Worm (Caenorhabditis elegans) whole organism, young adult: ENCODE measurements around the gene C28D4.4.

ENCODE experiments used
- C06A6.2 ChIP-seq: fragments of 200-800 bp; sonication (Bioruptor generic); conservative IDR thresholded peaks from 2 replicates; pipeline ENCODE4 v1.3.6; 2022; ENCODE audit warnings: missing genetic modification characterization, missing compliant biosample characterization
- C17E4.6 ChIP-seq: fragments of 200-800 bp; sonication (Bioruptor generic); IDR thresholded peaks from 2 replicates; pipeline ENCODE4 v1.3.6; 2022; ENCODE audit warnings: missing genetic modification reagents, missing genetic modification characterization, missing compliant biosample characterization
- D2030.7 ChIP-seq: fragments of 200-800 bp; sonication (Bioruptor generic); IDR thresholded peaks from 2 replicates; pipeline ENCODE4 v1.3.6; 2022; ENCODE audit warnings: missing genetic modification reagents, missing genetic modification characterization, missing compliant biosample characterization
- F23B12.7 ChIP-seq: sonication (generic microtip); optimal IDR thresholded peaks from 2 replicates; lab custom pipeline; 2017; ENCODE audit warnings: missing genetic modification characterization, mild to moderate bottlenecking, missing compliant biosample characterization, antibody characterized with exemption, moderate library complexity; ENCODE audit not compliant: insufficient read depth
- F33H1.4 ChIP-seq: fragments of 200-800 bp; sonication (Bioruptor generic); IDR thresholded peaks from 2 replicates; pipeline ENCODE4 v1.3.6; 2022; ENCODE audit warnings: missing genetic modification reagents, missing genetic modification characterization, missing compliant biosample characterization
- F37B4.10 ChIP-seq: fragments of 200-800 bp; sonication (Bioruptor generic); IDR thresholded peaks from 2 replicates; pipeline ENCODE4 v1.3.6; 2022; ENCODE audit warnings: missing genetic modification characterization, missing compliant biosample characterization
- F39B2.1 ChIP-seq: fragments of 200-800 bp; sonication (Bioruptor generic); IDR thresholded peaks from 2 replicates; pipeline ENCODE4 v1.3.6; 2022; ENCODE audit warnings: missing genetic modification reagents, missing genetic modification characterization, missing compliant biosample characterization
- F49E8.2 ChIP-seq: sonication (generic microtip); optimal IDR thresholded peaks from 3 replicates; lab custom pipeline; 2017; ENCODE audit warnings: missing genetic modification characterization, mild to moderate bottlenecking, missing compliant biosample characterization, antibody characterized with exemption, moderate library complexity; ENCODE audit not compliant: insufficient read depth
- K11D2.4 ChIP-seq: fragments of 200-800 bp; sonication (Bioruptor generic); IDR thresholded peaks from 2 replicates; pipeline ENCODE4 v1.3.6; 2022; ENCODE audit warnings: missing genetic modification reagents, missing genetic modification characterization, missing compliant biosample characterization
- Y53G8AR.9 ChIP-seq: fragments of 200-800 bp; sonication (Bioruptor generic); conservative IDR thresholded peaks from 2 replicates; pipeline ENCODE4 v1.3.6; 2022; ENCODE audit warnings: missing genetic modification reagents, missing genetic modification characterization, missing compliant biosample characterization
- Y79H2A.3 ChIP-seq: fragments of 200-800 bp; sonication (Bioruptor generic); conservative IDR thresholded peaks from 2 replicates; pipeline ENCODE4 v1.3.6; 2022; ENCODE audit warnings: missing genetic modification reagents, missing genetic modification characterization, missing compliant biosample characterization
- ama-1 ChIP-seq, 3 experiments: fragments of 150-350 bp in 1 of 3; sonication (generic microtip) in 2 of 3; optimal IDR thresholded peaks; 2 replicates each; lab custom pipeline; 2014 to 2018; ENCODE audit warnings: missing biosample characterization in 2 of 3, missing genetic modification characterization in 2 of 3, missing genetic modification reagents in 2 of 3
- attf-3 ChIP-seq: fragments of 200-800 bp; sonication (Bioruptor generic); conservative IDR thresholded peaks from 2 replicates; pipeline ENCODE4 v1.3.6; 2022; ENCODE audit warnings: missing genetic modification reagents, missing genetic modification characterization, missing compliant biosample characterization
- attf-5 ChIP-seq: fragments of 200-800 bp; sonication (Bioruptor generic); optimal IDR thresholded peaks from 2 replicates; lab custom pipeline; 2018; ENCODE audit warnings: mild to moderate bottlenecking, missing genetic modification characterization, missing compliant biosample characterization
- cebp-1 ChIP-seq, 2 experiments: fragments of 200-800 bp in 1 of 2; sonication (Bioruptor generic) in 1 of 2; sonication (generic microtip) in 1 of 2; IDR thresholded peaks in 1 of 2; optimal IDR thresholded peaks in 1 of 2; 2 replicates each; pipeline versions ENCODE4 v1.3.6 to Lab custom; 2017 to 2022; ENCODE audit warnings: missing compliant biosample characterization in 2 of 2, missing genetic modification characterization in 2 of 2, mild to moderate bottlenecking in 1 of 2, missing genetic modification reagents in 1 of 2, moderate library complexity in 1 of 2
- cebp-2 ChIP-seq: fragments of 200-800 bp; sonication (Bioruptor generic); IDR thresholded peaks from 2 replicates; pipeline ENCODE4 v1.3.6; 2022; ENCODE audit warnings: missing genetic modification characterization, missing compliant biosample characterization
- ceh-27 ChIP-seq: fragments of 200-800 bp; sonication (Bioruptor generic); optimal IDR thresholded peaks from 2 replicates; lab custom pipeline; 2018; ENCODE audit warnings: mild to moderate bottlenecking, missing genetic modification characterization, moderate library complexity, missing compliant biosample characterization
- ceh-40 ChIP-seq: fragments of 200-800 bp; sonication (Bioruptor generic); IDR thresholded peaks from 2 replicates; pipeline ENCODE4 v1.3.6; 2022; ENCODE audit warnings: missing genetic modification characterization, missing compliant biosample characterization
- ceh-79 ChIP-seq: sonication (generic microtip); optimal IDR thresholded peaks from 2 replicates; lab custom pipeline; 2017; ENCODE audit warnings: mild to moderate bottlenecking, missing genetic modification characterization, missing compliant biosample characterization
- egl-18 ChIP-seq: fragments of 200-800 bp; sonication (Bioruptor generic); IDR thresholded peaks from 2 replicates; pipeline ENCODE4 v1.3.6; 2022; ENCODE audit warnings: missing genetic modification reagents, missing genetic modification characterization, missing compliant biosample characterization
- egl-44 ChIP-seq: fragments of 200-800 bp; sonication (Bioruptor generic); IDR thresholded peaks from 2 replicates; pipeline ENCODE4 v1.3.6; 2022; ENCODE audit warnings: missing genetic modification reagents, missing genetic modification characterization, missing compliant biosample characterization
- ekl-4 ChIP-seq: fragments of 200-800 bp; sonication (Bioruptor generic); IDR thresholded peaks from 2 replicates; pipeline ENCODE4 v1.3.6; 2022; ENCODE audit warnings: missing genetic modification reagents, missing genetic modification characterization, missing compliant biosample characterization
- ets-4 ChIP-seq: fragments of 200-800 bp; sonication (Bioruptor generic); optimal IDR thresholded peaks from 2 replicates; lab custom pipeline; 2018; ENCODE audit warnings: mild to moderate bottlenecking, missing genetic modification characterization, missing compliant biosample characterization
- him-1 ChIP-seq: sonication (generic microtip); optimal IDR thresholded peaks from 2 replicates; lab custom pipeline; 2016; ENCODE audit warnings: missing genotype, missing genetic modification reagents, missing genetic modification characterization, missing compliant biosample characterization
- hmg-20 ChIP-seq: fragments of 200-800 bp; sonication (Bioruptor generic); IDR thresholded peaks from 2 replicates; pipeline ENCODE4 v1.3.6; 2022; ENCODE audit warnings: missing genetic modification reagents, missing genetic modification characterization, missing compliant biosample characterization
- hsf-1 ChIP-seq: fragments of 200-800 bp; sonication (Bioruptor generic); IDR thresholded peaks from 2 replicates; pipeline ENCODE4 v1.3.6; 2022; ENCODE audit warnings: missing genetic modification reagents, missing genetic modification characterization, missing compliant biosample characterization
- lin-35 ChIP-seq, 3 experiments: fragments of 150-350 bp in 2 of 3; sonication (generic microtip) in 1 of 3; optimal IDR thresholded peaks; 2 replicates each; lab custom pipeline; 2014 to 2018; ENCODE audit warnings: missing biosample characterization in 3 of 3, missing genetic modification characterization in 3 of 3, missing genetic modification reagents in 3 of 3
- lin-40 ChIP-seq: sonication (generic microtip); optimal IDR thresholded peaks from 2 replicates; lab custom pipeline; 2016; ENCODE audit warnings: missing genetic modification characterization, mild to moderate bottlenecking, missing compliant biosample characterization, missing genotype, missing genetic modification reagents
- lin-54 ChIP-seq: fragments of 200-800 bp; sonication (Bioruptor generic); optimal IDR thresholded peaks from 2 replicates; lab custom pipeline; 2018; ENCODE audit warnings: mild to moderate bottlenecking, missing genetic modification characterization, missing compliant biosample characterization
- lir-1 ChIP-seq: fragments of 200-800 bp; sonication (Bioruptor generic); conservative IDR thresholded peaks from 2 replicates; pipeline ENCODE4 v1.3.6; 2022; ENCODE audit warnings: missing genetic modification reagents, missing genetic modification characterization, missing compliant biosample characterization
- madf-10 ChIP-seq: sonication (generic microtip); optimal IDR thresholded peaks from 2 replicates; lab custom pipeline; 2016; ENCODE audit warnings: mild to moderate bottlenecking, missing genetic modification characterization, missing compliant biosample characterization
- madf-3 ChIP-seq: fragments of 200-800 bp; sonication (Bioruptor generic); IDR thresholded peaks from 2 replicates; pipeline ENCODE4 v1.3.6; 2022; ENCODE audit warnings: missing genetic modification reagents, missing genetic modification characterization, missing compliant biosample characterization
- mcd-1 ChIP-seq: fragments of 200-800 bp; sonication (Bioruptor generic); IDR thresholded peaks from 2 replicates; pipeline ENCODE4 v1.3.6; 2022; ENCODE audit warnings: missing genetic modification reagents, missing genetic modification characterization, missing compliant biosample characterization
- mes-4 ChIP-seq: sonication (generic microtip); optimal IDR thresholded peaks from 2 replicates; lab custom pipeline; 2016; ENCODE audit warnings: missing genotype, missing genetic modification characterization, missing compliant biosample characterization
- mxl-1 ChIP-seq: sonication (generic microtip); optimal IDR thresholded peaks from 2 replicates; lab custom pipeline; 2016; ENCODE audit warnings: missing genetic modification characterization, missing compliant biosample characterization
- nfya-2 ChIP-seq: fragments of 200-800 bp; sonication (Bioruptor generic); IDR thresholded peaks from 2 replicates; pipeline ENCODE4 v1.3.6; 2022; ENCODE audit warnings: missing genetic modification reagents, missing genetic modification characterization, missing compliant biosample characterization
- nhr-90 ChIP-seq: sonication (generic microtip); optimal IDR thresholded peaks from 2 replicates; lab custom pipeline; 2016; ENCODE audit warnings: missing genotype, mild to moderate bottlenecking, missing genetic modification characterization, missing compliant biosample characterization
- rcor-1 ChIP-seq: fragments of 200-800 bp; sonication (Bioruptor generic); IDR thresholded peaks from 2 replicates; pipeline ENCODE4 v1.3.6; 2022; ENCODE audit warnings: missing genetic modification reagents, missing genetic modification characterization, missing compliant biosample characterization
- rec-8 ChIP-seq, 2 experiments: sonication (generic microtip); optimal IDR thresholded peaks; 2 replicates each; lab custom pipeline; 2016; ENCODE audit warnings: mild to moderate bottlenecking in 2 of 2, missing genetic modification characterization in 2 of 2, missing genetic modification reagents in 2 of 2, missing genotype in 2 of 2, missing biosample characterization in 1 of 2, missing compliant biosample characterization in 1 of 2, moderate library complexity in 1 of 2
- repo-1 ChIP-seq: sonication (generic microtip); optimal IDR thresholded peaks from 2 replicates; lab custom pipeline; 2017; ENCODE audit warnings: mild to moderate bottlenecking, missing genetic modification characterization, missing compliant biosample characterization
- sdz-38 ChIP-seq: sonication (generic microtip); optimal IDR thresholded peaks from 2 replicates; lab custom pipeline; 2016; ENCODE audit warnings: missing genotype, missing genetic modification characterization, missing compliant biosample characterization
- snpc-3.4 ChIP-seq: sonication (generic microtip); optimal IDR thresholded peaks from 2 replicates; lab custom pipeline; 2017; ENCODE audit warnings: missing genetic modification characterization, mild to moderate bottlenecking, missing compliant biosample characterization, antibody characterized with exemption, moderate library complexity, missing genotype, missing genetic modification reagents
- somi-1 ChIP-seq: fragments of 200-800 bp; sonication (Bioruptor generic); optimal IDR thresholded peaks from 2 replicates; lab custom pipeline; 2018; ENCODE audit warnings: mild to moderate bottlenecking, missing genetic modification characterization, missing compliant biosample characterization
- tbp1 ChIP-seq: fragments of 200-800 bp; sonication (Bioruptor generic); optimal IDR thresholded peaks from 2 replicates; lab custom pipeline; 2018; ENCODE audit warnings: mild to moderate bottlenecking, missing genetic modification characterization, missing compliant biosample characterization
- unc-130 ChIP-seq: sonication (generic microtip); optimal IDR thresholded peaks from 2 replicates; lab custom pipeline; 2016; ENCODE audit warnings: missing genetic modification reagents, missing genetic modification characterization, missing compliant biosample characterization
- xnd-1 ChIP-seq: sonication (generic microtip); optimal IDR thresholded peaks from 2 replicates; lab custom pipeline; 2016; ENCODE audit warnings: missing genotype, missing genetic modification reagents, missing genetic modification characterization, missing compliant biosample characterization
- ztf-22 ChIP-seq: fragments of 200-800 bp; sonication (Bioruptor generic); optimal IDR thresholded peaks from 2 replicates; lab custom pipeline; 2018; ENCODE audit warnings: mild to moderate bottlenecking, missing genetic modification characterization, moderate library complexity, missing compliant biosample characterization

Gene C28D4.4

DNA sequence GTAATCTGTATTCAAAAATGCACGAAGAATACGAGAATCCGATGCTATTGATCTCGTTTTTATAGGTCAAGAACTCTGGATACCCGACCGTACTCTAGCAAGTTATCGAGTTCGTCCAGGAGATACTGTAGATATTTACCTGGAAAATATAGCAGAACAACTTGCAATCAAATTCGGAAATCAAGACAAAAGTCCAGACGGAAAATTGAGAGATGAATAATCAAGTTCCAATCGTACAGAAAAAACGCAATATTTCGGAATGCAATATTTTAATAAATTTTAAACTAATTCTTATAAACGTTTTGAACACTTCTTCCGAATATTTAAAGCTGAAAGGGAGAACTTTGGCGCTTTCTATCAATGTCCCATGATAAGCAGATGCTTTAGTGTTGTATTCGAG, 5.8 kb downstream of the C28D4.4 start (continued):
- TF ChIP-seq ceh-40 (GFP tag; lab: Robert Waterston, UW) (no peak), nfya-2 (no peak), mxl-1 (tag; lab: Kevin White, UChicago) (no peak), egl-44 (no peak), cebp-2 (GFP tag; lab: Robert Waterston, UW) (no peak), ets-4 (no peak), F33H1.4 (peak; percentile 32; the same call in 1 of the 2 replicates), cebp-1 (GFP tag; IDR thresholded peaks at IDR 0.05; lab: Robert Waterston, UW) (no peak), cebp-1 (tag; optimal IDR thresholded peaks at IDR 0.05; lab: Kevin White, UChicago) (peak; percentile 42), ama-1 (optimal IDR thresholded peaks at IDR 0.05; lab: Kevin White, UChicago) (no peak), ama-1 (GFP tag; optimal IDR thresholded peaks at IDR 0.05; lab: Kevin White, UChicago) (peak in 1 of 2 experiments; percentile 22), mes-4 (no peak), F39B2.1 (GFP tag; lab: Robert Waterston, UW) (0 out of 2 replicates have a peak, but pooled peaks have one; percentile 34), Y79H2A.3 (GFP tag; lab: Robert Waterston, UW) (0 out of 2 replicates have a peak, but pooled peaks have one; percentile 49), ceh-27 (no peak), tbp1 (GFP tag; lab: Kevin White, UChicago) (peak; percentile 33), madf-10 (tag; lab: Kevin White, UChicago) (no peak), F49E8.2 (peak; percentile 59), madf-3 (peak; percentile 5; the same call in 1 of the 2 replicates), ceh-79 (tag; lab: Kevin White, UChicago) (no peak), sdz-38 (no peak), repo-1 (tag; lab: Kevin White, UChicago) (peak; percentile 13), ztf-22 (no peak), F23B12.7 (tag; lab: Kevin White, UChicago) (no peak), lin-40 (tag; lab: Kevin White, UChicago) (no peak), K11D2.4 (no peak), nhr-90 (tag; lab: Kevin White, UChicago) (no peak), attf-3 (no peak), lir-1 (GFP tag; lab: Robert Waterston, UW) (no peak), hsf-1 (GFP tag; lab: Robert Waterston, UW) (peak; percentile 66; the same call in 1 of the 2 replicates), egl-18 (no peak), Y53G8AR.9 (0 out of 2 replicates have a peak, but pooled peaks have one; percentile 65), attf-5 (GFP tag; lab: Kevin White, UChicago) (no peak), unc-130 (GFP tag; lab: Kevin White, UChicago) (peak; percentile 40), xnd-1 (tag; lab: Kevin White, UChicago) (peak; percentile 43), mcd-1 (GFP tag; lab: Robert Waterston, UW) (no peak), lin-54 (GFP tag; lab: Kevin White, UChicago) (peak; percentile 37), C06A6.2 (GFP tag; lab: Robert Waterston, UW) (no peak), rcor-1 (GFP tag; lab: Robert Waterston, UW) (peak; percentile 51), ekl-4 (peak; percentile 81), D2030.7 (GFP tag; lab: Robert Waterston, UW) (peak; percentile 45), rec-8 (tag; optimal IDR thresholded peaks at IDR 0.05; lab: Kevin White, UChicago) (no peak), hmg-20 (GFP tag; lab: Robert Waterston, UW) (no peak; the same call in 1 of the 2 replicates), him-1 (tag; lab: Kevin White, UChicago) (peak; percentile 35), C17E4.6 (GFP tag; lab: Robert Waterston, UW) (peak; percentile 70; the same call in 1 of the 2 replicates), F37B4.10 (GFP tag; lab: Robert Waterston, UW) (no peak), somi-1 (GFP tag; lab: Kevin White, UChicago) (no peak), lin-35 (GFP tag; optimal IDR thresholded peaks at IDR 0.05; lab: Kevin White, UChicago) (no peak), snpc-3.4 (tag; lab: Kevin White, UChicago) (no peak)
